Worm (Caenorhabditis elegans) whole organism, midembryonic: ENCODE measurements around the gene C14E2.1.

ENCODE experiments used
- T22C8.4 ChIP-seq: fragments of 200-800 bp; sonication (Bioruptor generic); IDR thresholded peaks from 2 replicates; pipeline ENCODE4 v1.3.6; 2022; ENCODE audit warnings: missing genetic modification characterization, missing compliant biosample characterization
- cog-1 ChIP-seq: sonication (generic microtip); optimal IDR thresholded peaks from 2 replicates; lab custom pipeline; 2016; ENCODE audit warnings: missing genetic modification characterization, missing compliant biosample characterization
- flt-1 ChIP-seq: fragments of 200-800 bp; sonication (Bioruptor generic); IDR thresholded peaks from 2 replicates; pipeline ENCODE4 v1.3.6; 2022; ENCODE audit warnings: missing genetic modification characterization, missing compliant biosample characterization
- klf-2 ChIP-seq: fragments of 200-800 bp; sonication (Bioruptor generic); conservative IDR thresholded peaks from 2 replicates; pipeline ENCODE4 v1.3.6; 2022; ENCODE audit warnings: missing genetic modification reagents, missing genetic modification characterization, missing compliant biosample characterization
- med-1 ChIP-seq: sonication (generic microtip); optimal IDR thresholded peaks from 2 replicates; lab custom pipeline; 2017; ENCODE audit warnings: missing genetic modification characterization, mild to moderate bottlenecking, missing compliant biosample characterization, antibody characterized with exemption, missing genetic modification reagents; ENCODE audit not compliant: insufficient read depth
- ref-1 ChIP-seq: fragments of 200-800 bp; sonication (Bioruptor generic); conservative IDR thresholded peaks from 2 replicates; pipeline ENCODE4 v1.3.6; 2022; ENCODE audit warnings: missing genetic modification reagents, missing genetic modification characterization, missing compliant biosample characterization
- tab-1 ChIP-seq: fragments of 200-800 bp; sonication (Bioruptor generic); IDR thresholded peaks from 2 replicates; pipeline ENCODE4 v1.3.6; 2022; ENCODE audit warnings: missing genetic modification characterization, missing compliant biosample characterization
- ztf-23 ChIP-seq: fragments of 200-800 bp; sonication (Bioruptor generic); IDR thresholded peaks from 2 replicates; pipeline ENCODE4 v1.3.6; 2022; ENCODE audit warnings: missing genetic modification reagents, missing genetic modification characterization, missing compliant biosample characterization
- ztf-29 ChIP-seq: fragments of 200-800 bp; sonication (Bioruptor generic); IDR thresholded peaks from 2 replicates; pipeline ENCODE4 v1.3.6; 2022; ENCODE audit warnings: missing genetic modification reagents, missing genetic modification characterization, missing compliant biosample characterization

DNA sequence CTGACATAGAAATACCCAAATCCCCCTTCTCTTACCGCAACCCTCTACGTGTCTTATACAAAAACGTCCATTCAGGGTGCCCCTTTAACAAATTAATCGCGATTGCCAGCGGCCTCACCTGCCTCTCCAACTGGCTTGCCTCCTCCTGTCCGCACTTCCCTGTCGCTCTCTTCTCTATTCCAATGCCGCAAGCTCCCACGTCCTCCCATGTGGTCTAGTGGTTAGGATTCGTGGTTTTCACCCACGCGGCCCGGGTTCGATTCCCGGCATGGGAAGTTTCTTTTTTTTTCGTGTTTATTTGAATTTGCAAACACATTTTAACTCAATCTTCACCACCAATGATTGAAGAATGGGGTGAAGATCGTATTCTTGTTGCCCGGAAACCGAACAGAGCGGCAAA lies 32.4 kb downstream of the C14E2.1 start:
- TF ChIP-seq cog-1 (tag; lab: Kevin White, UChicago) (peak; percentile 61), flt-1 (GFP tag; lab: Robert Waterston, UW) (peak; percentile 94), ztf-29 (GFP tag; lab: Robert Waterston, UW) (peak; percentile 88), ztf-23 (GFP tag; lab: Robert Waterston, UW) (peak; percentile 90), med-1 (GFP tag; lab: Kevin White, UChicago) (peak; percentile 69), klf-2 (GFP tag; lab: Robert Waterston, UW) (peak; percentile 79; the same call in 1 of the 2 replicates), T22C8.4 (GFP tag; lab: Robert Waterston, UW) (peak; percentile 76), ref-1 (peak; percentile 78), tab-1 (GFP tag; lab: Robert Waterston, UW) (peak; percentile 92)
